Fruit fly (Drosophila melanogaster): ENCODE results near the gene CG7655.

DNA sequence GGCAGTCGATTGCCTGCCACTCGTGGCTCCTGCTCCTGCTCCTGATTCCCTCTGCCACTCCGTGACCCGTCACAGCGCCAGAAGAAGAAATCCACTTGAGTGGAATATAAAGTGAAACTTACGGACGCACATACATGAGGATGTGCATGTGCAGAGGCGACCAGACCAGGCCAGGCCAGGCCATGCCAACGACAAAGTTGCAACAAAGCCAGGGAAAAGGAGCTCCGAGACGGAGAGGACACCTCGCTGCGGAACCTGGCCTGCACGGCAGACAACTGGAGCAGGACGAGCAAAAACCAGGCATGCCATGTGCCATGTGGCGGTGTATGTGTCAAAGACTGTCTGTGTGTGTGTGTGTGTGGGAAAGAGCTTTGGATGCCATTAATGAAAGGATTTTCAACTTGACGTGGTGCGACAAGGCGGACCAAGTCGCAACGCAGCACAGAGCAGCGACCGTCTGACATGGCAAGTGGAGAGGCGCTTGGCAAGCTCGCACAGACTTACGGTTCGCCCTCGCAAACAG lies 27.2 kb downstream of the CG7655 start:
- no peak for TF ChIP-seq rn (GFP tag; IDR thresholded peaks at IDR 0.05)
- TF ChIP-seq CG32121 (GFP tag; IDR thresholded peaks at IDR 0.05) = no peak
- no peak for TF ChIP-seq CG34367 (tag; optimal IDR thresholded peaks at IDR 0.05)
- TF ChIP-seq CG15710 (tag; optimal IDR thresholded peaks at IDR 0.05) = no peak
- TF ChIP-seq CG9948 (tag; optimal IDR thresholded peaks at IDR 0.05) = no peak
- no peak for TF ChIP-seq fd96Ca (GFP tag; IDR thresholded peaks at IDR 0.05)
